Fruit fly (Drosophila melanogaster) whole organism, wandering third instar larva: ENCODE measurements around the gene CG42374.

Experiments used
- Abd-B ChIP-seq: fragments of >200 bp; optimal IDR thresholded peaks from 2 replicates; lab custom pipeline; 2017; ENCODE audit warnings: missing biosample characterization, missing genetic modification characterization
- Dfd ChIP-seq: fragments of >200 bp; optimal IDR thresholded peaks from 2 replicates; lab custom pipeline; 2017; ENCODE audit warnings: missing biosample characterization, missing genetic modification characterization
- OdsH ChIP-seq: fragments of 200-800 bp; sonication (Bioruptor generic); optimal IDR thresholded peaks from 2 replicates; lab custom pipeline; 2016; ENCODE audit warnings: missing biosample characterization, mild to moderate bottlenecking, missing genetic modification characterization
- Vsx2 ChIP-seq: fragments of 200-300, 225-300 bp; sonication (Bioruptor generic); optimal IDR thresholded peaks from 2 replicates; lab custom pipeline; 2018; ENCODE audit warnings: missing biosample characterization, missing genetic modification characterization; ENCODE audit not compliant: partially characterized antibody
- br ChIP-seq: fragments of 200-800 bp; sonication (Bioruptor generic); optimal IDR thresholded peaks from 2 replicates; lab custom pipeline; 2016; ENCODE audit warnings: missing biosample characterization, missing genetic modification characterization
- foxo ChIP-seq, 2 experiments: fragments of 200-800 bp; sonication (Bioruptor generic); optimal IDR thresholded peaks; 2 replicates in 1 of 2; 3 replicates in 1 of 2; lab custom pipeline; 2016 to 2017; ENCODE audit warnings: missing biosample characterization in 2 of 2, missing genetic modification characterization in 2 of 2
- fru ChIP-seq: fragments of 200-800 bp; sonication (Bioruptor generic); optimal IDR thresholded peaks from 3 replicates; lab custom pipeline; 2016; ENCODE audit warnings: missing biosample characterization, mild to moderate bottlenecking, missing genetic modification characterization
- h ChIP-seq: fragments of 200-800 bp; sonication (Bioruptor generic); optimal IDR thresholded peaks from 3 replicates; lab custom pipeline; 2016; ENCODE audit warnings: missing biosample characterization, mild to moderate bottlenecking, missing genetic modification characterization
- lola ChIP-seq: fragments of >200 bp; optimal IDR thresholded peaks from 2 replicates; lab custom pipeline; 2017; ENCODE audit warnings: missing biosample characterization, missing genetic modification characterization
- pan ChIP-seq: fragments of >200 bp; optimal IDR thresholded peaks from 2 replicates; lab custom pipeline; 2017
- psq ChIP-seq: fragments of 200-800 bp; sonication (Bioruptor generic); optimal IDR thresholded peaks from 3 replicates; lab custom pipeline; 2017; ENCODE audit warnings: missing biosample characterization, mild to moderate bottlenecking, missing genetic modification characterization, moderate library complexity

- TF ChIP-seq Abd-B = no peak
- TF ChIP-seq br (GFP tag; lab: Kevin White, UChicago) = no peak
- no peak for TF ChIP-seq fru (GFP tag; lab: Kevin White, UChicago)
- TF ChIP-seq h = no peak
- no peak for TF ChIP-seq lola (GFP tag; lab: Kevin White, UChicago)
- no peak for TF ChIP-seq pan (lab: Kevin White, UChicago)
- TF ChIP-seq psq (GFP tag; lab: Kevin White, UChicago) = no peak
- TF ChIP-seq OdsH (GFP tag; lab: Kevin White, UChicago) = no peak
- TF ChIP-seq Vsx2 = no peak
- no peak for TF ChIP-seq foxo (GFP tag; optimal IDR thresholded peaks at IDR 0.05; lab: Kevin White, UChicago)
- no peak for TF ChIP-seq Dfd (GFP tag; lab: Kevin White, UChicago)
These were observed 47.2 kb upstream of the CG42374 start for dm6 chr3L:19216377-19216776.
